Worm (Caenorhabditis elegans) whole organism, mixed stage, embryonic: ENCODE measurements around the gene Y45G12B.2.

ENCODE experiments used
- elt-1 ChIP-seq: sonication (generic microtip); optimal IDR thresholded peaks from 2 replicates; lab custom pipeline; 2017; ENCODE audit warnings: missing genetic modification characterization, mild to moderate bottlenecking, missing compliant biosample characterization, antibody characterized with exemption, moderate library complexity, borderline replicate concordance; ENCODE audit not compliant: insufficient read depth
- mep-1 ChIP-seq: fragments of 150-350 bp; optimal IDR thresholded peaks from 2 replicates; lab custom pipeline; 2017; ENCODE audit warnings: missing biosample characterization, missing genetic modification reagents, missing genetic modification characterization, inconsistent platforms
- nhr-237 ChIP-seq: fragments of 150-350 bp; optimal IDR thresholded peaks from 2 replicates; lab custom pipeline; 2014; ENCODE audit warnings: missing biosample characterization, missing genetic modification characterization

DNA sequence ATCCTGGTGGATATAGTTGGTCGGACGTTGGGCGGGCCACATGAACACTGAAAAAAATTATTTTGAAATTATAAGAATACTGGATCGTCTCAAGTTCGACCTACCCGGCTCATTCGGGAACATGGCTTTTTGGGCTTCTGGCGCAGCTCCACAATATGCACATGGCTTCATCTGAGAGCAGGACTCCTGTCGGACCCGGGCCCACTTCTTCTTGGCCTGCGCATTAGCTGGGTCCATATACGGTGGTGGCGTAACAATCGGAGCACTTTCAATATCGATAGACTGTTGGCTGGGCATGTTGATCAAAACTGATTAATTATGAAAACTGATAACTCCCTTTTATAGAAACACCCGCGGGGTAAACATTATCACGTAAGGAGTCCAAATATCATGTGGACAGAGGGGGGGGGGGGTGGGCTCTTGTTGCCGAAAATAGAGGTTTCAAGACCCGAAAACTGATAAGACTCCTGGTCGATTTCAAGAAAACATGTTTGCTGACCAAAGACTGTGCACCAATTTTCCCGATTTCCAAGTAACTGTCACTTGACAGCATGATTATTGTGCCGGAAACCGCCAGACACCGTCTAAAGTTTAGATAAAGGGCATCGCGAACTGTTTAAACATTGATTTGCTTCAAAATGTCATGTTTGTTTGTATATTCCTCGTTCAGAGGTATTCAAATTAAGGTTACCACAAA is 36.4 kb downstream of the Y45G12B.2 start, which contains the start of gene dod-3:
- TF ChIP-seq nhr-237 (tag; lab: Kevin White, UChicago) (no peak), mep-1 (no peak), elt-1 (no peak)
